Worm (Caenorhabditis elegans) whole organism, late embryonic: ENCODE data around the gene Y102A5C.2.

Source experiments
- C38D4.7 ChIP-seq: fragments of 200-800 bp; sonication (Bioruptor generic); optimal IDR thresholded peaks from 2 replicates; lab custom pipeline; 2018; ENCODE audit warnings: mild to moderate bottlenecking, missing genetic modification characterization, moderate library complexity, missing compliant biosample characterization
- ceh-31 ChIP-seq: sonication (generic microtip); optimal IDR thresholded peaks from 2 replicates; lab custom pipeline; 2016; ENCODE audit warnings: missing genetic modification characterization, missing compliant biosample characterization
- dmd-4 ChIP-seq: sonication (generic microtip); optimal IDR thresholded peaks from 2 replicates; lab custom pipeline; 2016; ENCODE audit warnings: borderline replicate concordance, missing genetic modification characterization, missing compliant biosample characterization
- elt-2 ChIP-seq: sonication (generic microtip); optimal IDR thresholded peaks from 2 replicates; lab custom pipeline; 2016; ENCODE audit warnings: missing genetic modification reagents, missing genetic modification characterization, missing compliant biosample characterization
- hlh-30 ChIP-seq: sonication (generic microtip); optimal IDR thresholded peaks from 2 replicates; lab custom pipeline; 2017; ENCODE audit warnings: antibody characterized with exemption, missing genetic modification characterization, missing compliant biosample characterization; ENCODE audit not compliant: insufficient read depth
- sox-4 ChIP-seq: sonication (generic microtip); optimal IDR thresholded peaks from 2 replicates; lab custom pipeline; 2017; ENCODE audit warnings: mild to moderate bottlenecking, missing genetic modification characterization, inconsistent platforms, missing compliant biosample characterization

ce11 chrV:16921952-16922351, 3.4 kb downstream of the Y102A5C.2 start, which contains the start of gene Y102A5C.4:
- TF ChIP-seq elt-2 (no peak), sox-4 (tag; lab: Kevin White, UChicago) (no peak), ceh-31 (tag; lab: Kevin White, UChicago) (no peak), hlh-30 (tag; lab: Kevin White, UChicago) (no peak), dmd-4 (tag; lab: Kevin White, UChicago) (no peak), C38D4.7 (GFP tag; lab: Kevin White, UChicago) (no peak)
